Worm (Caenorhabditis elegans) whole organism, L4 larva: ENCODE measurements around the gene chup-1.

Experiments used
- F26F4.8 ChIP-seq: fragments of 200-800 bp; sonication (Bioruptor generic); conservative IDR thresholded peaks from 2 replicates; pipeline ENCODE4 v1.3.6; 2022; ENCODE audit warnings: missing genetic modification characterization, missing compliant biosample characterization
- F37D6.2 ChIP-seq: sonication (generic microtip); optimal IDR thresholded peaks from 2 replicates; lab custom pipeline; 2016; ENCODE audit warnings: mild to moderate bottlenecking, missing genetic modification characterization, missing compliant biosample characterization
- F44E2.7 ChIP-seq: fragments of 200-800 bp; sonication (Bioruptor generic); IDR thresholded peaks from 2 replicates; pipeline ENCODE4 v2.1.2; 2022; ENCODE audit warnings: missing genetic modification characterization, missing compliant biosample characterization
- F49E8.2 ChIP-seq: sonication (generic microtip); optimal IDR thresholded peaks from 2 replicates; lab custom pipeline; 2016; ENCODE audit warnings: missing compliant biosample characterization, mild to moderate bottlenecking, missing genetic modification characterization, borderline replicate concordance
- Y105C5A.15 ChIP-seq: fragments of 200-800 bp; sonication (Bioruptor generic); IDR thresholded peaks from 2 replicates; pipeline ENCODE4 v1.3.6; 2022; ENCODE audit warnings: missing genetic modification characterization, missing compliant biosample characterization
- Y75B8A.6 ChIP-seq: fragments of 200-800 bp; sonication (Bioruptor generic); IDR thresholded peaks from 2 replicates; pipeline ENCODE4 v1.3.6; 2022; ENCODE audit warnings: missing genetic modification reagents, missing genetic modification characterization, missing compliant biosample characterization
- ZK337.2 ChIP-seq: fragments of 200-800 bp; sonication (Bioruptor generic); IDR thresholded peaks from 2 replicates; pipeline ENCODE4 v1.3.6; 2022; ENCODE audit warnings: missing genetic modification reagents, missing genetic modification characterization, missing compliant biosample characterization
- aha-1 ChIP-seq: fragments of 150-350 bp; peaks from one replicate; lab custom pipeline; 2014; ENCODE audit warnings: missing biosample characterization, missing genetic modification characterization
- attf-4 ChIP-seq: sonication (generic microtip); optimal IDR thresholded peaks from 3 replicates; lab custom pipeline; 2017; ENCODE audit warnings: missing biosample characterization, missing genetic modification characterization
- ceh-20 ChIP-seq: fragments of 200-800 bp; sonication (Bioruptor generic); IDR thresholded peaks from 2 replicates; pipeline ENCODE4 v1.3.6; 2022; ENCODE audit warnings: missing genetic modification reagents, missing genetic modification characterization, missing compliant biosample characterization
- ceh-62 ChIP-seq: sonication (generic microtip); optimal IDR thresholded peaks from 2 replicates; lab custom pipeline; 2017; ENCODE audit warnings: missing biosample characterization, missing genetic modification characterization
- ces-1 ChIP-seq: fragments of 150-350 bp; sonication (generic microtip); optimal IDR thresholded peaks from 4 replicates; lab custom pipeline; 2014; ENCODE audit warnings: missing biosample characterization, missing genetic modification reagents, missing genetic modification characterization
- cey-2 ChIP-seq: sonication (generic microtip); optimal IDR thresholded peaks from 3 replicates; lab custom pipeline; 2017; ENCODE audit warnings: missing genetic modification characterization, mild to moderate bottlenecking, missing compliant biosample characterization, antibody characterized with exemption, borderline replicate concordance; ENCODE audit not compliant: insufficient read depth
- daf-12 ChIP-seq: fragments of 150-350 bp; optimal IDR thresholded peaks from 2 replicates; lab custom pipeline; 2014; ENCODE audit warnings: missing biosample characterization, missing genetic modification reagents, missing genetic modification characterization
- daf-16 ChIP-seq, 3 experiments: sonication (generic microtip); optimal IDR thresholded peaks; 2 replicates each; lab custom pipeline; 2016 to 2017; ENCODE audit warnings: missing genetic modification characterization in 3 of 3, missing genetic modification reagents in 3 of 3, mild to moderate bottlenecking in 2 of 3, missing compliant biosample characterization in 2 of 3, missing biosample characterization in 1 of 3, moderate library complexity in 1 of 3
- dmd-6 ChIP-seq: fragments of 200-800 bp; sonication (Bioruptor generic); IDR thresholded peaks from 2 replicates; pipeline ENCODE4 v1.3.6; 2022; ENCODE audit warnings: missing genetic modification reagents, missing genetic modification characterization, missing compliant biosample characterization
- duxl-1 ChIP-seq: sonication (generic microtip); optimal IDR thresholded peaks from 2 replicates; lab custom pipeline; 2016; ENCODE audit warnings: mild to moderate bottlenecking, missing genetic modification characterization, moderate library complexity, missing compliant biosample characterization; ENCODE audit not compliant: poor library complexity
- dve-1 ChIP-seq: sonication (generic microtip); optimal IDR thresholded peaks from 2 replicates; lab custom pipeline; 2017; ENCODE audit warnings: antibody characterized with exemption, mild to moderate bottlenecking, missing genetic modification characterization, missing compliant biosample characterization; ENCODE audit not compliant: insufficient read depth
- fos-1 ChIP-seq: fragments of 150-350 bp; optimal IDR thresholded peaks from 2 replicates; lab custom pipeline; 2014; ENCODE audit warnings: missing biosample characterization, missing genetic modification characterization
- gei-8 ChIP-seq: fragments of 200-800 bp; sonication (Bioruptor generic); optimal IDR thresholded peaks from 2 replicates; lab custom pipeline; 2018; ENCODE audit warnings: mild to moderate bottlenecking, missing genetic modification characterization, missing compliant biosample characterization
- hlh-11 ChIP-seq: fragments of 200-800 bp; sonication (Bioruptor generic); optimal IDR thresholded peaks from 2 replicates; lab custom pipeline; 2018; ENCODE audit warnings: mild to moderate bottlenecking, missing genetic modification characterization, missing compliant biosample characterization
- lim-7 ChIP-seq: fragments of 200-800 bp; sonication (Bioruptor generic); IDR thresholded peaks from 2 replicates; pipeline ENCODE4 v1.3.6; 2022; ENCODE audit warnings: missing genetic modification characterization, missing compliant biosample characterization
- lir-3 ChIP-seq: sonication (generic microtip); optimal IDR thresholded peaks from 2 replicates; lab custom pipeline; 2016; ENCODE audit warnings: mild to moderate bottlenecking, missing genetic modification characterization, missing compliant biosample characterization
- mdt-29 ChIP-seq: fragments of 200-800 bp; sonication (Bioruptor generic); IDR thresholded peaks from 2 replicates; pipeline ENCODE4 v1.3.6; 2022; ENCODE audit warnings: missing genetic modification reagents, missing genetic modification characterization, missing compliant biosample characterization
- mep-1 ChIP-seq: fragments of 150-350 bp; sonication (generic microtip); optimal IDR thresholded peaks from 3 replicates; lab custom pipeline; 2014; ENCODE audit warnings: missing biosample characterization, missing genetic modification characterization
- mes-2 ChIP-seq: sonication (generic microtip); optimal IDR thresholded peaks from 2 replicates; lab custom pipeline; 2016; ENCODE audit warnings: missing genotype, mild to moderate bottlenecking, missing genetic modification characterization, missing compliant biosample characterization; ENCODE audit not compliant: poor library complexity, severe bottlenecking
- nhr-111 ChIP-seq: fragments of 200-800 bp; sonication (Bioruptor generic); optimal IDR thresholded peaks from 2 replicates; lab custom pipeline; 2018; ENCODE audit warnings: mild to moderate bottlenecking, missing genetic modification characterization, missing compliant biosample characterization
- nhr-25 ChIP-seq: sonication (generic microtip); optimal IDR thresholded peaks from 2 replicates; lab custom pipeline; 2017; ENCODE audit warnings: missing genetic modification characterization, mild to moderate bottlenecking, missing compliant biosample characterization, antibody characterized with exemption, moderate library complexity, borderline replicate concordance; ENCODE audit not compliant: insufficient read depth
- nhr-41 ChIP-seq: fragments of 200-800 bp; sonication (Bioruptor generic); IDR thresholded peaks from 2 replicates; pipeline ENCODE4 v1.3.6; 2022; ENCODE audit warnings: missing genetic modification reagents, missing genetic modification characterization, missing compliant biosample characterization
- nhr-42 ChIP-seq: fragments of 200-800 bp; sonication (Bioruptor generic); IDR thresholded peaks from 2 replicates; pipeline ENCODE4 v1.3.6; 2022; ENCODE audit warnings: missing genetic modification characterization, missing compliant biosample characterization
- nhr-6 ChIP-seq: fragments of 150-350 bp; optimal IDR thresholded peaks from 2 replicates; lab custom pipeline; 2014; ENCODE audit warnings: missing biosample characterization, missing genetic modification characterization
- php-3 ChIP-seq: fragments of 200-800 bp; sonication (Bioruptor generic); IDR thresholded peaks from 2 replicates; pipeline ENCODE4 v1.3.6; 2022; ENCODE audit warnings: missing genetic modification reagents, missing genetic modification characterization, missing compliant biosample characterization
- snpc-1.2 ChIP-seq: fragments of 200-800 bp; sonication (Bioruptor generic); IDR thresholded peaks from 2 replicates; pipeline ENCODE4 v1.3.6; 2022; ENCODE audit warnings: missing genetic modification reagents, missing genetic modification characterization, missing compliant biosample characterization
- snpc-4 ChIP-seq: fragments of 150-350 bp; optimal IDR thresholded peaks from 2 replicates; lab custom pipeline; 2014; ENCODE audit warnings: missing biosample characterization, missing genetic modification characterization
- unc-39 ChIP-seq: sonication (generic microtip); optimal IDR thresholded peaks from 2 replicates; lab custom pipeline; 2017; ENCODE audit warnings: missing biosample characterization, missing genetic modification characterization
- unc-62 ChIP-seq, 3 experiments: fragments of 150-350 bp in 1 of 3; sonication (generic microtip); optimal IDR thresholded peaks in 2 of 3; peaks in 1 of 3; 1 replicate in 1 of 3; 2 replicates in 2 of 3; lab custom pipeline; 2014 to 2017; ENCODE audit warnings: missing biosample characterization in 3 of 3, missing genetic modification characterization in 3 of 3, missing genetic modification reagents in 3 of 3, missing genotype in 1 of 3
- zag-1 ChIP-seq: fragments of 150-350 bp; optimal IDR thresholded peaks from 2 replicates; lab custom pipeline; 2014; ENCODE audit warnings: missing biosample characterization, missing genetic modification characterization

Gene chup-1

DNA sequence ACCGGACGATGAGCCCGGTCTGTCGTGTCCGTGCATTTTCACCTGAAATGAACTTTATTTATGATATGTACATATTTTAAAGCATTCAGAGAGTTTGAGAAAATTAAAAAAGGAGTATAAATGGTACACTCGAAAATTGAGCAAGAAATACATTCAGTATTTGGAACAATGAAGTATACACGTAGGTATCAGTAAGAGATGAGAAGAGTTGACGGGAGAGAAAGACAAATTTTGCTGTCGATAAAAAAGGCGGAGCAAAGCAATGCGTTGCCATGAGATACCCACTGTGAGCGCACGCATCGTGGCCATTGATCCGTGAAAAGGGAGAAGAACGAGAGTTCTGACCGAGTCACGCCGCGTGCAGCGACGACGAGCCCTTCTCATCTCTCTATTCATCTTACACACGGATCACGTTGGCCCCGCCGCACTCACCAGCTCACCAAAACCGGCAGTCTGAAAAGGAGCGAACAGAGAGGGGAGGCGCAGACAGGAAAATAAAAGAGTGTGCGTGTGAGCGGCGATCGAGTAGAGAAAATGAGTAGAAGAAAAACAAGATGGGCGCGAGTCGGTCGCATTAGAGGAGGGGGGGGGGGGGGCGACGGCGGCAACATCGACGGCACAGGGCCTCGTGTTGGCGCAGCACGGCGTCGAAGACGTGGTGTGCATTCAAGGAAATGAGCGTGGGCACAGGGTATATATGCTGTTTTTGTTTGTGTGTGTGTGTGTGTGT lies 14.3 kb downstream of the chup-1 start, which contains the start of gene R04E5.8 (continued):
- TF ChIP-seq snpc-1.2 (no peak), lim-7 (no peak), mdt-29 (GFP tag; lab: Robert Waterston, UW) (no peak), gei-8 (GFP tag; lab: Kevin White, UChicago) (no peak), hlh-11 (tag; lab: Kevin White, UChicago) (peak; percentile 14), duxl-1 (no peak), php-3 (GFP tag; lab: Robert Waterston, UW) (0 out of 2 replicates have a peak, but pooled peaks have one; percentile 22), F26F4.8 (GFP tag; lab: Robert Waterston, UW) (no peak), F49E8.2 (no peak), nhr-111 (GFP tag; lab: Kevin White, UChicago) (no peak), snpc-4 (tag; lab: Kevin White, UChicago) (no peak), daf-16 (GFP tag; optimal IDR thresholded peaks at IDR 0.05; lab: Kevin White, UChicago) (no peak), daf-16 (tag; optimal IDR thresholded peaks at IDR 0.05; lab: Kevin White, UChicago) (no peak), cey-2 (tag; lab: Kevin White, UChicago) (no peak), ces-1 (no peak), mes-2 (tag; lab: Kevin White, UChicago) (no peak), nhr-41 (GFP tag; lab: Robert Waterston, UW) (no peak), nhr-25 (tag; lab: Kevin White, UChicago) (no peak), Y105C5A.15 (GFP tag; lab: Robert Waterston, UW) (no peak), zag-1 (no peak), daf-12 (tag; lab: Kevin White, UChicago) (no peak), ZK337.2 (no peak), aha-1 (tag; lab: Kevin White, UChicago) (peak; percentile 39), mep-1 (tag; lab: Kevin White, UChicago) (peak; percentile 51), attf-4 (no peak), nhr-6 (no peak), Y75B8A.6 (GFP tag; lab: Robert Waterston, UW) (no peak), F37D6.2 (tag; lab: Kevin White, UChicago) (peak; percentile 38), ceh-62 (tag; lab: Kevin White, UChicago) (no peak)

DNA sequence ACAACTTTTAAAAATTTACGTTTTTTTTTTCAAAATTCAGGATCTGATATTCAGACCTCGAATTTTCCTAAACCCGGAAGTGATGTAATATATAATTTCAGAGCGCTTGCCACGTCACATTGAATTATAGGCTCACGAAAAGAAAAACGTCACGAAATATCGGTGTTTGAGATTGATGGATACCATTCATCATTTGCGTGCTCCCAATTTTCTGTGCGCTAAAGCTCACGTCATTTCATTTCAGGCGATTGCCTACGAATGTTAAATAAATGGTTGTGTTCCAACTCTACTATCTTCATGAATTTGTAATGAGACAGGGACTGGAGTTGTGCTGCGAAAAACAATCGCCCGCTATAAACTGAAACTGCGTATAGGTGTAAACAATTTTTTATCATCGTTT lies 16.8 kb downstream of the chup-1 start:
- TF ChIP-seq php-3 (GFP tag; lab: Robert Waterston, UW) (no peak), ceh-20 (0 out of 2 replicates have a peak, but pooled peaks have one; percentile 16), lir-3 (no peak), nhr-42 (GFP tag; lab: Robert Waterston, UW) (no peak), F44E2.7 (GFP tag; lab: Robert Waterston, UW) (no peak), unc-62 (GFP tag; optimal IDR thresholded peaks at IDR 0.05 in 1 of 2; lab: Kevin White, UChicago) (peak in 1 of 2 experiments; percentile 97), unc-62 (tag; optimal IDR thresholded peaks at IDR 0.05; lab: Kevin White, UChicago) (no peak), dmd-6 (GFP tag; lab: Robert Waterston, UW) (no peak), unc-39 (no peak), dve-1 (tag; lab: Kevin White, UChicago) (no peak), fos-1 (tag; lab: Kevin White, UChicago) (no peak)
